Worm (Caenorhabditis elegans): ENCODE data around the gene C26E1.1.

The C26E1.1 gene

DNA sequence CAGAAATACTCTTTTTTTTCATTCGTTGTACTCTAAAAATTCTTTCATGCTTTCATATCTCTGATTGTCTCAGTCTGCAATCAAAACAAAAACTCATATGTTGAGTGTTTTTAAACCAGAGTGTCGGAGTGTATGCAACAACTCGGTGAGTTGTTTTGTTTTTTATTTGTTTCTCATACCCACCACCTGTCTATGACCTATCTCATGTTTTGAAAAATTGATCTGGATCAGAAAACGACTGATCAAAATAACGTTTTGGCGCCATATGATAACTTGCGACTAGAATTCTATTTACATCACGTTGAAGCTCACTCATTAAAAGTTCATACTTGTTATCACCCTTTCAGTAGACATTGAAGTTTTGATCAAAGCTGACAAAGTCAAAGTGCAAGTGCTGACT, 1.4 kb downstream of the C26E1.1 start:
- TF ChIP-seq blmp-1 (tag; optimal IDR thresholded peaks at IDR 0.05) (no peak), lsy-2 (tag; optimal IDR thresholded peaks at IDR 0.05) (no peak), unc-39 (tag; optimal IDR thresholded peaks at IDR 0.05) (no peak), hlh-1 (tag; optimal IDR thresholded peaks at IDR 0.05) (no peak), mls-2 (tag; optimal IDR thresholded peaks at IDR 0.05) (no peak), sptf-1 (tag; optimal IDR thresholded peaks at IDR 0.05) (no peak), nhr-2 (tag; optimal IDR thresholded peaks at IDR 0.05) (no peak), tbx-8 (GFP tag; optimal IDR thresholded peaks at IDR 0.05) (no peak), pha-4 (tag; optimal IDR thresholded peaks at IDR 0.05) (no peak), cnd-1 (tag; optimal IDR thresholded peaks at IDR 0.05) (no peak), mab-5 (tag; optimal IDR thresholded peaks at IDR 0.05) (no peak), ceh-83 (GFP tag; optimal IDR thresholded peaks at IDR 0.05) (no peak), nhr-76 (tag; optimal IDR thresholded peaks at IDR 0.05) (no peak), lin-32 (GFP tag; optimal IDR thresholded peaks at IDR 0.05) (no peak), snpc-4 (tag; optimal IDR thresholded peaks at IDR 0.05) (no peak), ces-1 (GFP tag; optimal IDR thresholded peaks at IDR 0.05) (no peak), elt-1 (tag; optimal IDR thresholded peaks at IDR 0.05; ENCODE audit: borderline replicate concordance, insufficient read depth) (no peak), ceh-43 (GFP tag; optimal IDR thresholded peaks at IDR 0.05) (no peak), ceh-39 (tag; optimal IDR thresholded peaks at IDR 0.05) (no peak)

DNA sequence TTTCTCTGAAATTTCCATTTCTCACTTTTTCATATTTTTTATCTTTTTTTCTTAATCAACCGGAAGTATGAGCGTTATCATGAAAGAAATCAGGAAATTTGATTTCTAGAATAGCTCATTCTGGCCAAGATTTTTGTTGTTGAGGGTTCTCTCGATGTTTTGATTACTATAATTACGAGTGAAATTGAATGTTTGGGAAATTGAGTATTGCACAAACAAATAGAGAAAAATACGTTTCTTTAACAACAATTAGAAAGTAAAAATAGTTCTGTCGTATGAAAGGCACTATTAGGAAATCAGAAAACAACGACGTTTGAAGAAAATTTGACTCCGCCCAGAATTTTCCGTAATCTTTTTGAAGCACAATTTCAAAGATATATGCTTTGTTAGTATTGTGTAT, 2.1 kb downstream of the C26E1.1 start:
- TF ChIP-seq mab-5 (tag; optimal IDR thresholded peaks at IDR 0.05) (no peak), nhr-76 (tag; optimal IDR thresholded peaks at IDR 0.05) (no peak), unc-39 (tag; optimal IDR thresholded peaks at IDR 0.05) (no peak), cnd-1 (tag; optimal IDR thresholded peaks at IDR 0.05) (no peak), mep-1 (tag; optimal IDR thresholded peaks at IDR 0.05) (no peak), drap-1 (GFP tag; optimal IDR thresholded peaks at IDR 0.05) (no peak), nhr-12 (tag; optimal IDR thresholded peaks at IDR 0.05) (no peak), snpc-4 (tag; optimal IDR thresholded peaks at IDR 0.05) (no peak), unc-120 (tag; optimal IDR thresholded peaks at IDR 0.05; ENCODE audit: poor library complexity, severe bottlenecking) (no peak), ztf-11 (tag; optimal IDR thresholded peaks at IDR 0.05) (no peak), blmp-1 (tag; optimal IDR thresholded peaks at IDR 0.05) (no peak)

DNA sequence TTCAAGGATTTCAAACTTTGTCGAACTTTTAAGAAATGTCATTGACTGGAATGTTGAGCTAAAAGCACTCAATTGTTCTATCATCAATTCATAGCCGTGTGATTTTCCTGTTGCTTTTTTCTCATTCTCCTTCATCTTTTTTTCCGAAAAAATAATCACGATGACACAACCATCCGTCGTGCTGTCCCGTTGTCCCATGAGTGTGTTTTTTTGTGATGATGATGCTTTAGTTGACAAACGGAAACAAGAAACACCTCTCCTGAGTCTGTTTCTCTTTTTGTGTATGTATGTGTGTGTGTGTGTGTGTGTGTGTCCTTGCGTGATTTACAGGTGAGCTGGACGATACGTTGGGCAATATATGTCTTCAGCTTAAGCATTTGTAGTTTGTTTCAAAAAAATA, 3.2 kb downstream of the C26E1.1 start:
- no peak for TF ChIP-seq mls-2 (tag; optimal IDR thresholded peaks at IDR 0.05)
- TF ChIP-seq unc-39 (tag; optimal IDR thresholded peaks at IDR 0.05) = no peak
- TF ChIP-seq mab-5 (tag; optimal IDR thresholded peaks at IDR 0.05) = no peak
- no peak for TF ChIP-seq mep-1 (tag; optimal IDR thresholded peaks at IDR 0.05)
- TF ChIP-seq cnd-1 (tag; optimal IDR thresholded peaks at IDR 0.05) = no peak
- no peak for TF ChIP-seq nhr-76 (tag; optimal IDR thresholded peaks at IDR 0.05)
- TF ChIP-seq nhr-12 (tag; optimal IDR thresholded peaks at IDR 0.05) = no peak
- TF ChIP-seq elt-1 (tag; optimal IDR thresholded peaks at IDR 0.05; ENCODE audit: borderline replicate concordance, insufficient read depth) = no peak
- no peak for TF ChIP-seq drap-1 (GFP tag; optimal IDR thresholded peaks at IDR 0.05)
- no peak for TF ChIP-seq sptf-1 (tag; optimal IDR thresholded peaks at IDR 0.05)
- no peak for TF ChIP-seq sem-2 (GFP tag; optimal IDR thresholded peaks at IDR 0.05)
- no peak for TF ChIP-seq lsy-2 (tag; optimal IDR thresholded peaks at IDR 0.05)
- no peak for TF ChIP-seq pha-4 (tag; optimal IDR thresholded peaks at IDR 0.05)
- no peak for TF ChIP-seq ceh-39 (tag; optimal IDR thresholded peaks at IDR 0.05)
- no peak for TF ChIP-seq tbx-8 (GFP tag; optimal IDR thresholded peaks at IDR 0.05)
- TF ChIP-seq M03D4.4 (tag; optimal IDR thresholded peaks at IDR 0.05) = no peak

DNA sequence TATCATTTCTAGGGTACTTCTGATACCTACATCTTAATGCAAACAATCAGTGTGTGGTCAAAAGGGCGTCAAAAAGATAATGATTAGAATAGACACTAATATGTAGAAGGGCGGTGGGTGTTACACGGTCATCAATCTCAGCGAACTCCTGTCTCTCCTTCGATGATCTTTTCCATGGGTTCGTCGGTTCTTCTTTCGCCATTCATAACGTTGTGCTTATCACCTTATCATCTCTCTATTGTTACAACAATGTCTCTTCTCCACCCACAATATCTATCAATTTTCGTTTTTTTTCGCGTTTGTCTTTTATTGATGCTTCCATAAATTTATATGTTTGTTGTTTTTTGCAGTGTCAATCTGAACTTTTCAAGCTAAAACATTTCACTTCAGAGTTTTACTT, 4.1 kb downstream of the C26E1.1 start, which contains the start of gene ceh-79:
ceh-79 (plus strand) TSS at position 391 of the 400 bp plus-strand sequence.
- TF ChIP-seq lsy-2 (tag; optimal IDR thresholded peaks at IDR 0.05) (no peak), ceh-83 (GFP tag; optimal IDR thresholded peaks at IDR 0.05) (no peak), unc-62 (GFP tag; optimal IDR thresholded peaks at IDR 0.05) (no peak), lin-32 (GFP tag; optimal IDR thresholded peaks at IDR 0.05) (no peak)

DNA sequence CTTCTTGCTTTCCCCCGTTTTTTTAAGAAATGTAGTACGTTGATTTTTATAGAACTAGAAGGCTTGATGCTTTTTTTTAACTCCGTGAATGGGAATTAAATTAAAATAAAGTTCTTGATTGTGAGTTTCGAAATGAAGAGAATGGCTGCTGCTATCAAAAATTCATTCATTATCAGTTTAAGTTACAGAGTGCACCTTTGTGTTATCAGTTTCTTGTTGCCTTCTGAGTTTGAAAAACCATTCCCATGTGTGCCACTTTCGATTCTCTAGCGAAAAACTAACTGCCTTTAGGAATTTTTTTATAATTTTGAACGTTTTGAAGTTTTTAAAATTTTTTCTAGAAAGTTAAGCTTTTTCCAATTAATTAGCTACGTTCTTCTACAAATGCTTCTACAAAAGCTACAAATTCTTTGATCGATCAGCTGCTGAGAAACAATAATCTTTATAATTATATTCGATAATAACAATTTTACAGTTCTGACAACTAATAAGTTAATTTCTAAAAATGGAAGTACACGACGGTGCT, 7.4 kb downstream of the C26E1.1 start, which contains the start of gene C26E1.2:
C26E1.2 (plus strand) TSS at position 476 of the 526 bp plus-strand sequence.
- TF ChIP-seq snpc-4 (tag; optimal IDR thresholded peaks at IDR 0.05) (no peak), M03D4.4 (tag; optimal IDR thresholded peaks at IDR 0.05) (no peak), ceh-39 (tag; optimal IDR thresholded peaks at IDR 0.05) (no peak), tbx-8 (GFP tag; optimal IDR thresholded peaks at IDR 0.05) (no peak), cnd-1 (tag; optimal IDR thresholded peaks at IDR 0.05) (no peak), mep-1 (tag; optimal IDR thresholded peaks at IDR 0.05) (no peak), ceh-43 (GFP tag; optimal IDR thresholded peaks at IDR 0.05) (no peak), nhr-12 (tag; optimal IDR thresholded peaks at IDR 0.05) (no peak), blmp-1 (tag; optimal IDR thresholded peaks at IDR 0.05) (no peak), unc-39 (tag; optimal IDR thresholded peaks at IDR 0.05) (no peak), ces-1 (GFP tag; optimal IDR thresholded peaks at IDR 0.05) (no peak), mls-2 (tag; optimal IDR thresholded peaks at IDR 0.05) (no peak), ztf-11 (tag; optimal IDR thresholded peaks at IDR 0.05) (no peak), ceh-83 (GFP tag; optimal IDR thresholded peaks at IDR 0.05) (no peak), hlh-1 (tag; optimal IDR thresholded peaks at IDR 0.05) (no peak), lin-13 (tag; optimal IDR thresholded peaks at IDR 0.05) (no peak)

All from whole organism, mixed stage, embryonic.